Worm (Caenorhabditis elegans) whole organism, L4/young adult: Measurements from ENCODE around the gene lfi-1.

Experiments used
- dao-5 ChIP-seq: sonication (generic microtip); optimal IDR thresholded peaks from 2 replicates; lab custom pipeline; 2016; ENCODE audit warnings: missing genotype, missing genetic modification characterization, moderate library complexity, missing compliant biosample characterization
- him-1 ChIP-seq: sonication (generic microtip); optimal IDR thresholded peaks from 2 replicates; lab custom pipeline; 2016; ENCODE audit warnings: missing genotype, missing genetic modification reagents, missing genetic modification characterization, missing compliant biosample characterization

DNA sequence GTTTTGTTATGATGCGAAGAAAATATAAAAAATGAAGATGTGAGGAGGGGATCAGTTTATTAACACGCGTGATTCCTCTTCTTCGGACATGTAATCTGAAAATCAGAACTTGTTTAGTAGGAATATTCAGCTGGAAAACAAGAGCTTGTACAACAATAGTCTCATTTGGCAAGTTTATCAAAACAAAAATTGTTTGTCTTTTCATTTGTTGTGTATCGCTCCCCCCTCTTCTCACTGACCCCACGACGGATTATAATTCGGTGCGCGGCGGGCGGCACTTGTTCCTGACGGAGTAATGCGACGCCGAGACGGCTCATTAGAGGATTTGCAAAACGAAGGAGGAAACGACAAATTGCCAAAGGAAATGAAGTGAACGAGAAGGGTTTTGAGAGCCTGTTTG lies 57.2 kb downstream of the lfi-1 start, which contains the start of gene ZC449.4:
- TF ChIP-seq dao-5 (tag; lab: Kevin White, UChicago) (no peak), him-1 (no peak)
